Worm (Caenorhabditis elegans) whole organism, L3 larva: ENCODE results near the gene Y81G3A.6.
"Not testable (repeated sequence)": the region's sequence is repeated elsewhere in the genome, so short reads cannot be mapped to it uniquely, and the experiment has no call there.

Source experiments
- R02D3.7 ChIP-seq: fragments of 150-350 bp; optimal IDR thresholded peaks from 2 replicates; lab custom pipeline; 2014; ENCODE audit warnings: missing biosample characterization, missing genetic modification characterization
- ZK546.5 ChIP-seq: sonication (generic microtip); optimal IDR thresholded peaks from 2 replicates; lab custom pipeline; 2017; ENCODE audit warnings: missing biosample characterization, missing genetic modification characterization
- aly-2 ChIP-seq: fragments of 150-350 bp; optimal IDR thresholded peaks from 2 replicates; lab custom pipeline; 2014; ENCODE audit warnings: missing biosample characterization, missing genetic modification characterization
- ama-1 ChIP-seq: fragments of 150-350 bp; optimal IDR thresholded peaks from 2 replicates; lab custom pipeline; 2018
- ceh-82 ChIP-seq: fragments of 150-350 bp; optimal IDR thresholded peaks from 2 replicates; lab custom pipeline; 2014; ENCODE audit warnings: missing biosample characterization, missing genetic modification characterization
- ceh-9 ChIP-seq: sonication (generic microtip); optimal IDR thresholded peaks from 2 replicates; lab custom pipeline; 2018; ENCODE audit warnings: missing biosample characterization, missing genetic modification characterization
- daf-12 ChIP-seq: fragments of 150-350 bp; optimal IDR thresholded peaks from 2 replicates; lab custom pipeline; 2014; ENCODE audit warnings: missing biosample characterization, missing genetic modification reagents, missing genetic modification characterization
- egl-5 ChIP-seq: fragments of 150-350 bp; optimal IDR thresholded peaks from 2 replicates; lab custom pipeline; 2017; ENCODE audit warnings: missing biosample characterization, missing genetic modification reagents, missing genetic modification characterization, inconsistent platforms
- elt-1 ChIP-seq: fragments of 150-350 bp; optimal IDR thresholded peaks from 2 replicates; lab custom pipeline; 2014; ENCODE audit warnings: missing biosample characterization, missing genetic modification characterization
- elt-2 ChIP-seq: sonication (generic microtip); optimal IDR thresholded peaks from 2 replicates; lab custom pipeline; 2016; ENCODE audit warnings: missing genetic modification reagents, mild to moderate bottlenecking, missing genetic modification characterization, missing compliant biosample characterization
- elt-3 ChIP-seq, 3 experiments: fragments of 150-350 bp in 1 of 3; sonication (generic microtip) in 2 of 3; optimal IDR thresholded peaks; 2 replicates in 2 of 3; 4 replicates in 1 of 3; lab custom pipeline; 2014 to 2017; ENCODE audit warnings: missing biosample characterization in 3 of 3, missing genetic modification characterization in 3 of 3
- eor-1 ChIP-seq, 2 experiments: fragments of 150-350 bp; optimal IDR thresholded peaks; 2 replicates each; lab custom pipeline; 2014 to 2018; ENCODE audit warnings: missing biosample characterization in 2 of 2, missing genetic modification characterization in 2 of 2
- fkh-10 ChIP-seq: sonication (generic microtip); optimal IDR thresholded peaks from 2 replicates; lab custom pipeline; 2017; ENCODE audit warnings: missing biosample characterization, missing genetic modification reagents, missing genetic modification characterization
- fkh-2 ChIP-seq: fragments of 150-350 bp; optimal IDR thresholded peaks from 2 replicates; lab custom pipeline; 2014; ENCODE audit warnings: missing biosample characterization, missing genetic modification reagents, missing genetic modification characterization
- hmg-11 ChIP-seq: sonication (generic microtip); optimal IDR thresholded peaks from 2 replicates; lab custom pipeline; 2016; ENCODE audit warnings: missing genetic modification characterization, missing compliant biosample characterization
- lin-15B ChIP-seq: fragments of 150-350 bp; optimal IDR thresholded peaks from 2 replicates; lab custom pipeline; 2014; ENCODE audit warnings: missing biosample characterization, missing genetic modification characterization
- lsy-12 ChIP-seq: sonication (generic microtip); optimal IDR thresholded peaks from 2 replicates; lab custom pipeline; 2016; ENCODE audit warnings: mild to moderate bottlenecking, missing genetic modification characterization, missing compliant biosample characterization
- mml-1 ChIP-seq: fragments of 150-350 bp; sonication (generic microtip); optimal IDR thresholded peaks from 3 replicates; lab custom pipeline; 2014; ENCODE audit warnings: missing biosample characterization, missing genetic modification characterization
- nfya-1 ChIP-seq: sonication (generic microtip); optimal IDR thresholded peaks from 2 replicates; lab custom pipeline; 2017; ENCODE audit warnings: missing genetic modification characterization, mild to moderate bottlenecking, missing compliant biosample characterization, antibody characterized with exemption, moderate library complexity; ENCODE audit not compliant: insufficient read depth
- nhr-12 ChIP-seq: fragments of 150-350 bp; optimal IDR thresholded peaks from 2 replicates; lab custom pipeline; 2014; ENCODE audit warnings: missing biosample characterization, missing genetic modification characterization
- nhr-23 ChIP-seq: fragments of 150-350 bp; optimal IDR thresholded peaks from 2 replicates; lab custom pipeline; 2014; ENCODE audit warnings: missing biosample characterization, missing genetic modification reagents, missing genetic modification characterization
- nhr-25 ChIP-seq: sonication (generic microtip); optimal IDR thresholded peaks from 2 replicates; lab custom pipeline; 2017; ENCODE audit warnings: missing biosample characterization, missing genetic modification characterization
- nhr-43 ChIP-seq: sonication (generic microtip); optimal IDR thresholded peaks from 2 replicates; lab custom pipeline; 2016; ENCODE audit warnings: mild to moderate bottlenecking, missing genetic modification characterization, missing compliant biosample characterization; ENCODE audit not compliant: poor library complexity, severe bottlenecking
- nhr-67 ChIP-seq: fragments of 150-350 bp; optimal IDR thresholded peaks from 2 replicates; lab custom pipeline; 2014; ENCODE audit warnings: missing biosample characterization, missing genetic modification characterization
- nhr-76 ChIP-seq: fragments of 150-350 bp; sonication (generic microtip); optimal IDR thresholded peaks from 5 replicates; lab custom pipeline; 2014; ENCODE audit warnings: missing biosample characterization, missing genetic modification characterization
- pha-4 ChIP-seq: fragments of 150-350 bp; optimal IDR thresholded peaks from 2 replicates; lab custom pipeline; 2014; ENCODE audit warnings: missing biosample characterization, missing genetic modification reagents, missing genetic modification characterization
- pqm-1 ChIP-seq: fragments of 150-350 bp; optimal IDR thresholded peaks from 2 replicates; lab custom pipeline; 2017; ENCODE audit warnings: missing biosample characterization, missing genetic modification characterization, inconsistent platforms
- snpc-4 ChIP-seq: fragments of 150-350 bp; optimal IDR thresholded peaks from 2 replicates; lab custom pipeline; 2014; ENCODE audit warnings: missing biosample characterization, missing genetic modification characterization
- tbx-2 ChIP-seq: sonication (generic microtip); optimal IDR thresholded peaks from 2 replicates; lab custom pipeline; 2016; ENCODE audit warnings: mild to moderate bottlenecking, missing genetic modification characterization, missing compliant biosample characterization
- unc-39 ChIP-seq: sonication (generic microtip); optimal IDR thresholded peaks from 4 replicates; lab custom pipeline; 2017; ENCODE audit warnings: missing biosample characterization, missing genetic modification characterization
- unc-62 ChIP-seq: fragments of 150-350 bp; sonication (generic microtip); optimal IDR thresholded peaks from 4 replicates; lab custom pipeline; 2014; ENCODE audit warnings: missing biosample characterization, missing genetic modification reagents, missing genetic modification characterization

Y81G3A.6 gene

DNA sequence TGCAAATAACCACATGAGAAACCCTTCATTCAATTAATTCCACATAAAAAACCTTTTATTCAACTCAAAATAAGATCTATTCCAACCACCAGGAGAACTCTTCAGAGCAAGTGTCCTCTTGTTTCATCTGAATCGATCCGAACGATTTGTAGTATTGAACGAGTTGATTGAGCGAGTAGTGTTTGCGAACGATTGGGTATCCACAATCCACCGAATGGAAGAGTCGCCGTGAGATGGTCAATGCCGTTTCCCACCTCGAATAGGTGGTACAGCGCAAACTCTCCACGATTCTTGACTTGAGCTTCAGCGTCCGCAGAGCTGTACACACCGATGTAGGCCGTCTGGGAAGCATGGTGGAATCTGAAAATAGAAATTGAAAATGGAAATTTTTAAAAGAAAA is at the start of gene Y81G3A.6:
Gene Y81G3A.6, minus strand, starts transcription at position 101 of the 400 bp plus-strand sequence.
- TF ChIP-seq eor-1 (tag; optimal IDR thresholded peaks at IDR 0.05; lab: Kevin White, UChicago); elt-1; fkh-10 (GFP tag; lab: Kevin White, UChicago): not testable (repeated sequence)
- TF ChIP-seq, all 47 proteins: peak for 0; not testable (repeated sequence) for 47

ce11 chrII:13130576-13130975 is 48.3 kb upstream of the Y81G3A.6 start:
- TF ChIP-seq ceh-82 (tag; lab: Kevin White, UChicago) (no peak), ama-1 (lab: Kevin White, UChicago) (no peak), nhr-23 (tag; lab: Kevin White, UChicago) (no peak), elt-1 (no peak), egl-5 (no peak), daf-12 (tag; lab: Kevin White, UChicago) (no peak), aly-2 (tag; lab: Kevin White, UChicago) (no peak), tbx-2 (no peak), nhr-67 (tag; lab: Kevin White, UChicago) (no peak)

DNA sequence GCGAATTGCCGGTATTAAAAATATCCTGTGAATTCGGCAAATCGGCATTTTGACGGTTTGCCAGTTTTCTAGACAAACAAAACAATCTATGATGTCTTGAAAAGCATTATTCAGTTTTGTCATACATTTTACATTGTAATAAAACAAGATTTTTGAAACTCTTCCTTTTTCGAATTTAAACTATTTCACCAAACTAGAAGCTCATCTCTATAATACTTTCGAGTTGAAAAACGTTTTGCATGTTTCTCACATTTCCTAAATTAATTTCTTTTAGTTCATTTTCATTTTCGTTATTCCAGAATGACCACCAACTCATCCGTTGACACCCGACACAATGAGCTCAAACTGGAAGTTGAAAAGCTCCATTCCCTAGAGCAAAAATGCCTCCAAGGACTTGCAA is 47.3 kb upstream of the Y81G3A.6 start, which contains the start of gene F29C12.6:
Gene F29C12.6, plus strand, starts transcription at position 301 of the 400 bp plus-strand sequence.
- TF ChIP-seq hmg-11 (tag; lab: Kevin White, UChicago): no peak
- TF ChIP-seq elt-3 (tag; optimal IDR thresholded peaks at IDR 0.05; lab: Kevin White, UChicago): no peak

ce11 chrII:13122720-13123119 is 40.4 kb upstream of the Y81G3A.6 start, which contains the start of gene bath-45:
TSS of gene bath-45 (plus strand) at chrII:13123020.
- TF ChIP-seq R02D3.7: no peak
- no peak for TF ChIP-seq nhr-12 (tag; lab: Kevin White, UChicago)
- no peak for TF ChIP-seq mml-1
- TF ChIP-seq pha-4 (tag; lab: Kevin White, UChicago): no peak
- TF ChIP-seq tbx-2: no peak
- TF ChIP-seq, all 47 proteins: peak for 0

ce11 chrII:13117135-13117534 is 34.8 kb upstream of the Y81G3A.6 start, which contains the start of gene gfm-1:
TSS of gene gfm-1 (plus strand) at chrII:13117483.
- TF ChIP-seq elt-2 (tag; lab: Kevin White, UChicago): peak; percentile 13
- peak; percentile 25 for TF ChIP-seq tbx-2
- peak; percentile 69 for TF ChIP-seq nhr-23 (tag; lab: Kevin White, UChicago)
- peak; percentile 84 for TF ChIP-seq lin-15B (tag; lab: Kevin White, UChicago)
- TF ChIP-seq hmg-11 (tag; lab: Kevin White, UChicago): peak; percentile 52
- TF ChIP-seq snpc-4: peak; percentile 77
- TF ChIP-seq nhr-25: no peak
- peak; percentile 89 for TF ChIP-seq nhr-43 (tag; lab: Kevin White, UChicago)
- TF ChIP-seq nhr-76 (tag; lab: Kevin White, UChicago): no peak
- no peak for TF ChIP-seq eor-1 (tag; optimal IDR thresholded peaks at IDR 0.05; lab: Kevin White, UChicago)
- peak; percentile 55 for TF ChIP-seq nfya-1 (tag; lab: Kevin White, UChicago)
- peak; percentile 33 for TF ChIP-seq egl-5

ce11 chrII:13116710-13117109 is 34.4 kb upstream of the Y81G3A.6 start, which contains the start of gene rict-1:
TSS of gene rict-1 (minus strand) at chrII:13116810.
- TF ChIP-seq ZK546.5 (tag; lab: Kevin White, UChicago) (no peak), elt-3 (tag; optimal IDR thresholded peaks at IDR 0.05; lab: Kevin White, UChicago) (no peak), nhr-23 (tag; lab: Kevin White, UChicago) (no peak), nhr-67 (tag; lab: Kevin White, UChicago) (no peak), unc-62 (no peak), pqm-1 (tag; lab: Kevin White, UChicago) (no peak), fkh-2 (tag; lab: Kevin White, UChicago) (no peak), nhr-12 (tag; lab: Kevin White, UChicago) (no peak)
- TF ChIP-seq, all 47 proteins: peak for 0

- no peak for TF ChIP-seq lin-15B (tag; lab: Kevin White, UChicago)
- no peak for TF ChIP-seq lsy-12 (tag; lab: Kevin White, UChicago)
- TF ChIP-seq nhr-23 (tag; lab: Kevin White, UChicago): no peak
- no peak for TF ChIP-seq pha-4 (tag; lab: Kevin White, UChicago)
- TF ChIP-seq nhr-76 (tag; lab: Kevin White, UChicago): no peak
- no peak for TF ChIP-seq snpc-4
- no peak for TF ChIP-seq hmg-11 (tag; lab: Kevin White, UChicago)
- no peak for TF ChIP-seq unc-62
- TF ChIP-seq pqm-1 (tag; lab: Kevin White, UChicago): no peak
- no peak for TF ChIP-seq ceh-82 (tag; lab: Kevin White, UChicago)
- no peak for TF ChIP-seq tbx-2
- no peak for TF ChIP-seq nfya-1 (tag; lab: Kevin White, UChicago)
- no peak for TF ChIP-seq ceh-9 (tag; lab: Kevin White, UChicago)
- TF ChIP-seq unc-39 (tag; lab: Kevin White, UChicago): no peak
- TF ChIP-seq elt-2 (tag; lab: Kevin White, UChicago): no peak
- TF ChIP-seq eor-1 (tag; optimal IDR thresholded peaks at IDR 0.05; lab: Kevin White, UChicago): no peak
Observed at ce11 chrII:13107719-13108118, 25.4 kb upstream of the Y81G3A.6 start, which contains the start of gene pqn-32. TSS of gene pqn-32 (plus strand) at chrII:13108019.
